Fruit fly (Drosophila melanogaster) S2 (cell line): ENCODE results near the gene CG11498.

Source experiments
- CG8478 ChIP-seq: fragments of >200 bp; optimal IDR thresholded peaks from 2 replicates; lab custom pipeline; 2018
- CTCF ChIP-seq, 2 experiments: fragments of >200 bp; optimal IDR thresholded peaks; 2 replicates each; lab custom pipeline; 2018

DNA sequence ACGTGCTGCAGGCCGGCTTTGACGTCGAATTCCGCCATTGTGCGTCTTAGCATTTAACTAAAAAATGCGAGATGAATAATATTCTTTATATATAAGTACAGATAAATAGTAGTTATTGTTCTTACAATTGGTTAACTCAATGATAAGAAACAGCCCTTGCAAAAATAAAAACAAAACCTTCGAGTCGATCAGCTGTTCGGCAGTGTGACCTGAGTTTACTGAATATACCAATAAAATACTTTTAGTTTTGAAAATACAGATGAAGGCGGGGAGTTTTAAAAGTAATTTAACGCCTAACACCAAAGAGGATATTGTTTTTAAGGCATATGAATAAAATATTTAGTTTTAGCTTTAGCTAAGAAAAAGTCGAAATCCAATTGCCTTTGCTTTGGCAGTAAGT is 17.2 kb upstream of the CG11498 start, which contains the start of the genes CG1983 and CG15530:
- TF ChIP-seq CTCF (optimal IDR thresholded peaks at IDR 0.05; lab: Kevin White, UChicago): no peak
- TF ChIP-seq CG8478 (lab: Kevin White, UChicago): no peak
